Fruit fly (Drosophila melanogaster) whole organism, pupa: ENCODE results near the gene CG3625.

Experiments used
- CG10348 ChIP-seq: fragments of 200-800 bp; sonication (Bioruptor generic); IDR thresholded peaks from 2 replicates; pipeline ENCODE4 v1.3.6; 2022; ENCODE audit warnings: missing biosample characterization, missing genetic modification characterization
- CG14655 ChIP-seq: fragments of 200-800 bp; sonication (Bioruptor generic); optimal IDR thresholded peaks from 3 replicates; lab custom pipeline; 2017; ENCODE audit warnings: mild to moderate bottlenecking, missing biosample characterization, missing genetic modification reagents, missing genetic modification characterization
- CG15710 ChIP-seq: fragments of 200-800 bp; sonication (Bioruptor generic); optimal IDR thresholded peaks from 2 replicates; lab custom pipeline; 2018; ENCODE audit warnings: missing biosample characterization, mild to moderate bottlenecking, missing genetic modification characterization, moderate library complexity
- CG17806 ChIP-seq: fragments of 200-800 bp; sonication (Bioruptor generic); optimal IDR thresholded peaks from 2 replicates; lab custom pipeline; 2018; ENCODE audit warnings: missing biosample characterization, mild to moderate bottlenecking, missing genetic modification characterization, moderate library complexity
- CG4496 ChIP-seq: fragments of 200-800 bp; sonication (Bioruptor generic); IDR thresholded peaks from 3 replicates; pipeline ENCODE4 v1.3.6; 2022; ENCODE audit warnings: missing biosample characterization, missing genetic modification characterization
- CG8159 ChIP-seq: fragments of 200-800 bp; sonication (Bioruptor generic); optimal IDR thresholded peaks from 3 replicates; lab custom pipeline; 2018; ENCODE audit warnings: missing biosample characterization, mild to moderate bottlenecking, missing genetic modification characterization, moderate library complexity
- CG8301 ChIP-seq: fragments of 200-800 bp; sonication (Bioruptor generic); optimal IDR thresholded peaks from 2 replicates; lab custom pipeline; 2018; ENCODE audit warnings: missing biosample characterization, mild to moderate bottlenecking, missing genetic modification characterization
- D1 ChIP-seq: fragments of 200-800 bp; sonication (Bioruptor generic); optimal IDR thresholded peaks from 2 replicates; lab custom pipeline; 2018; ENCODE audit warnings: missing biosample characterization, mild to moderate bottlenecking, missing genetic modification characterization, moderate library complexity
- EcR ChIP-seq: fragments of 200-800 bp; sonication (Bioruptor generic); optimal IDR thresholded peaks from 3 replicates; lab custom pipeline; 2019; ENCODE audit warnings: missing biosample characterization, missing genetic modification characterization, mild to moderate bottlenecking, moderate library complexity, missing genetic modification reagents
- Pif1A ChIP-seq: fragments of 200-800 bp; sonication (Bioruptor generic); optimal IDR thresholded peaks from 3 replicates; lab custom pipeline; 2016; ENCODE audit warnings: missing biosample characterization, missing genetic modification characterization
- Snoo ChIP-seq: fragments of 200-800 bp; sonication (Bioruptor generic); optimal IDR thresholded peaks from 3 replicates; lab custom pipeline; 2017; ENCODE audit warnings: missing biosample characterization, mild to moderate bottlenecking, missing genetic modification characterization, inconsistent platforms
- fd96Ca ChIP-seq: fragments of 200-800 bp; sonication (Bioruptor generic); IDR thresholded peaks from 3 replicates; pipeline ENCODE4 v1.3.6; 2022; ENCODE audit warnings: missing biosample characterization, missing genetic modification characterization
- gl ChIP-seq: fragments of 200-800 bp; sonication (Bioruptor generic); optimal IDR thresholded peaks from 2 replicates; lab custom pipeline; 2018; ENCODE audit warnings: missing biosample characterization, mild to moderate bottlenecking, missing genetic modification characterization
- rn ChIP-seq: fragments of 200-800 bp; sonication (Bioruptor generic); IDR thresholded peaks from 2 replicates; pipeline ENCODE4 v1.3.6; 2022; ENCODE audit warnings: missing biosample characterization, missing genetic modification characterization

DNA sequence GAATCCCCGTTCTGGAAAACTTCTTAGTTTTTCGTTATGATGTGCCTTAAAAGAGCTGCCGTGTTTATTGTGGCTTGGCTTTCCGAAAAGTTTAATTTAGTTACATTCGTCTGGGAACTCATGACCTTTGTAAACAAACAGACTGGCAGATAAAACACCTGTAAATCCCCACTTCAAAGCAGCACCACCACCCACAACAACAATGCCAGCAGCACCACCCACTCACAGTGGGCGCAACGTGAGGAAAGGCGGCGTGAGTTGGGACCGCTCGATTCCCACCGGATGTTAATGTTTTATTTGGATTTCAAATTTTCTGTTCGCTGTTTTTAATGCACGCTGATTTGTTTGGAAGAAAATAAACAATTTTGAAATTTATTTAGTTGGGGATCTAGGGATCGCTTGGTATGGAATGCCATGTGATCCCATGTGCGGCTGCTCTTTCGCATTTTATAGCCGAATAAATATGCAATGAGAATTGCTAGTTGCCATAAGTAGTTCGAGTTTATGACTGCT lies 16.7 kb upstream of the CG3625 start:
- TF ChIP-seq gl (no peak), Snoo (tag; lab: Kevin White, UChicago) (no peak), D1 (tag; lab: Kevin White, UChicago) (no peak), CG17806 (no peak), CG4496 (no peak), EcR (no peak), CG14655 (no peak), CG10348 (GFP tag; lab: Robert Waterston, UW) (no peak), CG15710 (no peak), fd96Ca (GFP tag; lab: Robert Waterston, UW) (no peak), Pif1A (GFP tag; lab: Kevin White, UChicago) (no peak), rn (GFP tag; lab: Robert Waterston, UW) (no peak), CG8301 (tag; lab: Kevin White, UChicago) (no peak), CG8159 (tag; lab: Kevin White, UChicago) (no peak)
